Worm (Caenorhabditis elegans) whole organism, young adult: ENCODE measurements around the gene srg-21.

Experiments used
- B0019.2 ChIP-seq: fragments of 200-800 bp; sonication (Bioruptor generic); conservative IDR thresholded peaks from 2 replicates; pipeline ENCODE4 v1.3.6; 2022; ENCODE audit warnings: missing genetic modification reagents, missing genetic modification characterization, missing compliant biosample characterization
- B0035.1 ChIP-seq: sonication (generic microtip); optimal IDR thresholded peaks from 2 replicates; lab custom pipeline; 2016; ENCODE audit warnings: missing genetic modification characterization, mild to moderate bottlenecking, missing compliant biosample characterization, missing genotype, missing genetic modification reagents
- B0336.3 ChIP-seq: fragments of 200-800 bp; sonication (Bioruptor generic); IDR thresholded peaks from 2 replicates; pipeline ENCODE4 v1.3.6; 2022; ENCODE audit warnings: missing genetic modification characterization, missing compliant biosample characterization
- C06A6.2 ChIP-seq: fragments of 200-800 bp; sonication (Bioruptor generic); conservative IDR thresholded peaks from 2 replicates; pipeline ENCODE4 v1.3.6; 2022; ENCODE audit warnings: missing genetic modification characterization, missing compliant biosample characterization
- C17E4.6 ChIP-seq: fragments of 200-800 bp; sonication (Bioruptor generic); IDR thresholded peaks from 2 replicates; pipeline ENCODE4 v1.3.6; 2022; ENCODE audit warnings: missing genetic modification reagents, missing genetic modification characterization, missing compliant biosample characterization
- F52B5.7 ChIP-seq: sonication (generic microtip); optimal IDR thresholded peaks from 2 replicates; lab custom pipeline; 2016; ENCODE audit warnings: mild to moderate bottlenecking, missing genetic modification characterization, missing compliant biosample characterization
- F55B11.4 ChIP-seq: sonication (generic microtip); optimal IDR thresholded peaks from 2 replicates; lab custom pipeline; 2016; ENCODE audit warnings: missing compliant biosample characterization, missing genetic modification characterization, borderline replicate concordance; ENCODE audit not compliant: insufficient read depth
- F57C9.4 ChIP-seq: sonication (generic microtip); optimal IDR thresholded peaks from 2 replicates; lab custom pipeline; 2017; ENCODE audit warnings: mild to moderate bottlenecking, missing genetic modification characterization, missing compliant biosample characterization
- Y53F4B.3 ChIP-seq: fragments of 200-800 bp; sonication (Bioruptor generic); IDR thresholded peaks from 2 replicates; pipeline ENCODE4 v1.3.6; 2022; ENCODE audit warnings: missing genetic modification reagents, missing genetic modification characterization, missing compliant biosample characterization
- Y67H2A.10 ChIP-seq: fragments of 200-800 bp; sonication (Bioruptor generic); conservative IDR thresholded peaks from 2 replicates; pipeline ENCODE4 v1.3.6; 2022; ENCODE audit warnings: missing genetic modification reagents, missing genetic modification characterization, missing compliant biosample characterization
- Y79H2A.3 ChIP-seq: fragments of 200-800 bp; sonication (Bioruptor generic); conservative IDR thresholded peaks from 2 replicates; pipeline ENCODE4 v1.3.6; 2022; ENCODE audit warnings: missing genetic modification reagents, missing genetic modification characterization, missing compliant biosample characterization
- akir-1 ChIP-seq: fragments of 200-800 bp; sonication (Bioruptor generic); optimal IDR thresholded peaks from 2 replicates; lab custom pipeline; 2018; ENCODE audit warnings: mild to moderate bottlenecking, missing genetic modification characterization, moderate library complexity, missing compliant biosample characterization
- aptf-2 ChIP-seq: fragments of 200-800 bp; sonication (Bioruptor generic); conservative IDR thresholded peaks from 2 replicates; pipeline ENCODE4 v1.3.6; 2022; ENCODE audit warnings: missing genetic modification reagents, missing genetic modification characterization, missing compliant biosample characterization
- atf-7 ChIP-seq: sonication (generic microtip); optimal IDR thresholded peaks from 2 replicates; lab custom pipeline; 2017; ENCODE audit warnings: mild to moderate bottlenecking, missing genetic modification characterization, missing compliant biosample characterization
- attf-6 ChIP-seq: fragments of 200-800 bp; sonication (Bioruptor generic); IDR thresholded peaks from 2 replicates; pipeline ENCODE4 v1.3.6; 2022; ENCODE audit warnings: missing genetic modification reagents, missing genetic modification characterization, missing compliant biosample characterization
- bed-2 ChIP-seq: fragments of 200-800 bp; sonication (Bioruptor generic); IDR thresholded peaks from 2 replicates; pipeline ENCODE4 v1.3.6; 2022; ENCODE audit warnings: missing genetic modification reagents, missing genetic modification characterization, missing compliant biosample characterization
- ccch-3 ChIP-seq: fragments of 200-800 bp; sonication (Bioruptor generic); optimal IDR thresholded peaks from 2 replicates; lab custom pipeline; 2018; ENCODE audit warnings: mild to moderate bottlenecking, missing genetic modification characterization, missing compliant biosample characterization
- chd-7 ChIP-seq: sonication (generic microtip); optimal IDR thresholded peaks from 2 replicates; lab custom pipeline; 2016; ENCODE audit warnings: mild to moderate bottlenecking, missing genetic modification characterization, moderate library complexity, missing compliant biosample characterization
- dox-1 ChIP-seq: fragments of 200-800 bp; sonication (Bioruptor generic); IDR thresholded peaks from 2 replicates; pipeline ENCODE4 v1.3.6; 2022; ENCODE audit warnings: missing genetic modification reagents, missing genetic modification characterization, missing compliant biosample characterization
- efl-1 ChIP-seq: fragments of 150-350 bp; optimal IDR thresholded peaks from 2 replicates; lab custom pipeline; 2014; ENCODE audit warnings: missing biosample characterization, missing genetic modification reagents, missing genetic modification characterization
- egl-18 ChIP-seq: fragments of 200-800 bp; sonication (Bioruptor generic); IDR thresholded peaks from 2 replicates; pipeline ENCODE4 v1.3.6; 2022; ENCODE audit warnings: missing genetic modification reagents, missing genetic modification characterization, missing compliant biosample characterization
- egrh-3 ChIP-seq: fragments of 200-800 bp; sonication (Bioruptor generic); IDR thresholded peaks from 2 replicates; pipeline ENCODE4 v1.3.6; 2022; ENCODE audit warnings: missing genetic modification reagents, missing genetic modification characterization, missing compliant biosample characterization
- ets-4 ChIP-seq: fragments of 200-800 bp; sonication (Bioruptor generic); optimal IDR thresholded peaks from 2 replicates; lab custom pipeline; 2018; ENCODE audit warnings: mild to moderate bottlenecking, missing genetic modification characterization, missing compliant biosample characterization
- him-1 ChIP-seq: sonication (generic microtip); optimal IDR thresholded peaks from 2 replicates; lab custom pipeline; 2016; ENCODE audit warnings: missing genotype, missing genetic modification reagents, missing genetic modification characterization, missing compliant biosample characterization
- hmg-20 ChIP-seq: fragments of 200-800 bp; sonication (Bioruptor generic); IDR thresholded peaks from 2 replicates; pipeline ENCODE4 v1.3.6; 2022; ENCODE audit warnings: missing genetic modification reagents, missing genetic modification characterization, missing compliant biosample characterization
- let-526 ChIP-seq: fragments of 200-800 bp; sonication (Bioruptor generic); IDR thresholded peaks from 2 replicates; pipeline ENCODE4 v1.3.6; 2022; ENCODE audit warnings: missing genetic modification reagents, missing genetic modification characterization, missing compliant biosample characterization
- lin-40 ChIP-seq: sonication (generic microtip); optimal IDR thresholded peaks from 2 replicates; lab custom pipeline; 2016; ENCODE audit warnings: missing genetic modification characterization, mild to moderate bottlenecking, missing compliant biosample characterization, missing genotype, missing genetic modification reagents
- lir-1 ChIP-seq: fragments of 200-800 bp; sonication (Bioruptor generic); conservative IDR thresholded peaks from 2 replicates; pipeline ENCODE4 v1.3.6; 2022; ENCODE audit warnings: missing genetic modification reagents, missing genetic modification characterization, missing compliant biosample characterization
- lsl-1 ChIP-seq: fragments of 200-800 bp; sonication (Bioruptor generic); optimal IDR thresholded peaks from 2 replicates; lab custom pipeline; 2018; ENCODE audit warnings: mild to moderate bottlenecking, missing genetic modification characterization, moderate library complexity, missing compliant biosample characterization
- madf-3 ChIP-seq: fragments of 200-800 bp; sonication (Bioruptor generic); IDR thresholded peaks from 2 replicates; pipeline ENCODE4 v1.3.6; 2022; ENCODE audit warnings: missing genetic modification reagents, missing genetic modification characterization, missing compliant biosample characterization
- mxl-1 ChIP-seq: sonication (generic microtip); optimal IDR thresholded peaks from 2 replicates; lab custom pipeline; 2016; ENCODE audit warnings: missing genetic modification characterization, missing compliant biosample characterization
- nfya-2 ChIP-seq: fragments of 200-800 bp; sonication (Bioruptor generic); IDR thresholded peaks from 2 replicates; pipeline ENCODE4 v1.3.6; 2022; ENCODE audit warnings: missing genetic modification reagents, missing genetic modification characterization, missing compliant biosample characterization
- nhr-120 ChIP-seq: fragments of 200-800 bp; sonication (Bioruptor generic); IDR thresholded peaks from 2 replicates; pipeline ENCODE4 v1.3.6; 2022; ENCODE audit warnings: missing genetic modification characterization, missing compliant biosample characterization
- nhr-80 ChIP-seq: sonication (generic microtip); optimal IDR thresholded peaks from 2 replicates; lab custom pipeline; 2016; ENCODE audit warnings: missing genetic modification characterization, missing compliant biosample characterization
- pha-4 ChIP-seq: fragments of 150-350 bp; sonication (generic microtip); optimal IDR thresholded peaks from 2 replicates; lab custom pipeline; 2014; ENCODE audit warnings: missing biosample characterization, missing genetic modification reagents, missing genetic modification characterization
- rec-8 ChIP-seq, 2 experiments: sonication (generic microtip); optimal IDR thresholded peaks; 2 replicates each; lab custom pipeline; 2016; ENCODE audit warnings: mild to moderate bottlenecking in 2 of 2, missing genetic modification characterization in 2 of 2, missing genetic modification reagents in 2 of 2, missing genotype in 2 of 2, missing biosample characterization in 1 of 2, missing compliant biosample characterization in 1 of 2, moderate library complexity in 1 of 2
- repo-1 ChIP-seq: sonication (generic microtip); optimal IDR thresholded peaks from 2 replicates; lab custom pipeline; 2017; ENCODE audit warnings: mild to moderate bottlenecking, missing genetic modification characterization, missing compliant biosample characterization
- unc-130 ChIP-seq: sonication (generic microtip); optimal IDR thresholded peaks from 2 replicates; lab custom pipeline; 2016; ENCODE audit warnings: missing genetic modification reagents, missing genetic modification characterization, missing compliant biosample characterization
- xnd-1 ChIP-seq: sonication (generic microtip); optimal IDR thresholded peaks from 2 replicates; lab custom pipeline; 2016; ENCODE audit warnings: missing genotype, missing genetic modification reagents, missing genetic modification characterization, missing compliant biosample characterization
- zim-3 ChIP-seq: sonication (generic microtip); optimal IDR thresholded peaks from 2 replicates; lab custom pipeline; 2017; ENCODE audit warnings: mild to moderate bottlenecking, missing genetic modification characterization, moderate library complexity, missing compliant biosample characterization
- ztf-3 ChIP-seq: fragments of 200-800 bp; sonication (Bioruptor generic); optimal IDR thresholded peaks from 2 replicates; lab custom pipeline; 2018; ENCODE audit warnings: mild to moderate bottlenecking, missing genetic modification characterization, missing compliant biosample characterization

Gene srg-21

ce11 chrII:3067447-3067846, 23.7 kb downstream of the srg-21 start:
- no peak for TF ChIP-seq ets-4
- no peak for TF ChIP-seq attf-6 (GFP tag; lab: Robert Waterston, UW)
- no peak for TF ChIP-seq atf-7
- no peak for TF ChIP-seq akir-1
- no peak for TF ChIP-seq chd-7 (tag; lab: Kevin White, UChicago)
- TF ChIP-seq aptf-2 (GFP tag; lab: Robert Waterston, UW), result no peak
- TF ChIP-seq rec-8 (tag; optimal IDR thresholded peaks at IDR 0.05; lab: Kevin White, UChicago), result no peak
- TF ChIP-seq dox-1 (GFP tag; lab: Robert Waterston, UW), result no peak
- TF ChIP-seq let-526 (GFP tag; lab: Robert Waterston, UW), result no peak
- TF ChIP-seq mxl-1 (tag; lab: Kevin White, UChicago), result no peak
- TF ChIP-seq madf-3 (GFP tag; lab: Robert Waterston, UW), result no peak
- TF ChIP-seq lsl-1 (GFP tag; lab: Kevin White, UChicago), result no peak
- no peak for TF ChIP-seq bed-2 (GFP tag; lab: Robert Waterston, UW)
- no peak for TF ChIP-seq Y67H2A.10 (GFP tag; lab: Robert Waterston, UW)

- TF ChIP-seq zim-3 (tag; lab: Kevin White, UChicago) (no peak), nhr-80 (tag; lab: Kevin White, UChicago) (no peak), chd-7 (tag; lab: Kevin White, UChicago) (no peak), nhr-120 (GFP tag; lab: Robert Waterston, UW) (no peak), egl-18 (GFP tag; lab: Robert Waterston, UW) (no peak), efl-1 (GFP tag; lab: Kevin White, UChicago) (no peak), C17E4.6 (GFP tag; lab: Robert Waterston, UW) (no peak), ccch-3 (GFP tag; lab: Kevin White, UChicago) (no peak), unc-130 (GFP tag; lab: Kevin White, UChicago) (no peak), lir-1 (GFP tag; lab: Robert Waterston, UW) (no peak)
These were observed 24.8 kb downstream of the srg-21 start for ce11 chrII:3066401-3066800.

DNA sequence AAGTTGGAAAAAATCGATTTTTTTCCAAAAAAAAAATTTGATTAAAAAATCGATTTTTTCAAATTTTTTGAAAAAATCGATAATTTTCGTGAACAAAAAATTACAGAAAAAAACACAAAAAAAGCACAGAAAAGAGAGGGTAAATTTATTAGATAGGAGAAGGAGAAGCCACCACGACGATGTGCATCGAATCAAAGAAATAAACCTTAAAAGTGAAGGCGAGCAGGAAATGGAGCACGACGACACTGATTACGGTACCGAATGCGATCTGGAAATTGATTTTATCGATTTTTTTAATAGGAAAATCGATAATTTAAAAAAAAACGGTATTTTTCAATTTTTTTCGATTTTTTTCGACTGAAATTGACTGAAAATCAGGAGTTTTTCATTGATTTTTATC, 26.1 kb downstream of the srg-21 start:
- TF ChIP-seq B0019.2 (GFP tag; lab: Robert Waterston, UW) (no peak), xnd-1 (tag; lab: Kevin White, UChicago) (no peak), unc-130 (GFP tag; lab: Kevin White, UChicago) (no peak), B0336.3 (GFP tag; lab: Robert Waterston, UW) (no peak), efl-1 (GFP tag; lab: Kevin White, UChicago) (no peak), him-1 (tag; lab: Kevin White, UChicago) (no peak), egrh-3 (no peak), nhr-80 (tag; lab: Kevin White, UChicago) (no peak), pha-4 (tag; lab: Kevin White, UChicago) (no peak), lsl-1 (GFP tag; lab: Kevin White, UChicago) (no peak), madf-3 (GFP tag; lab: Robert Waterston, UW) (no peak), F57C9.4 (no peak), Y53F4B.3 (no peak), attf-6 (GFP tag; lab: Robert Waterston, UW) (no peak), ztf-3 (GFP tag; lab: Kevin White, UChicago) (no peak)

- TF ChIP-seq lin-40 (tag; lab: Kevin White, UChicago), result no peak
- no peak for TF ChIP-seq repo-1 (tag; lab: Kevin White, UChicago)
- no peak for TF ChIP-seq B0035.1 (tag; lab: Kevin White, UChicago)
- TF ChIP-seq attf-6 (GFP tag; lab: Robert Waterston, UW), result no peak
- no peak for TF ChIP-seq hmg-20 (GFP tag; lab: Robert Waterston, UW)
- no peak for TF ChIP-seq C06A6.2 (GFP tag; lab: Robert Waterston, UW)
- TF ChIP-seq F55B11.4, result no peak
- no peak for TF ChIP-seq F52B5.7
- no peak for TF ChIP-seq Y79H2A.3 (GFP tag; lab: Robert Waterston, UW)
- TF ChIP-seq nfya-2 (GFP tag; lab: Robert Waterston, UW), result no peak
- TF ChIP-seq egrh-3, result no peak
- TF ChIP-seq, all 124 proteins: peak for 0
These were observed 26.5 kb downstream of the srg-21 start for ce11 chrII:3064631-3065030.
